Worm (Caenorhabditis elegans) whole organism, L2 larva: ENCODE data around the gene ZK177.1.

Experiments
- F13H6.1 ChIP-seq: sonication (generic microtip); optimal IDR thresholded peaks from 2 replicates; lab custom pipeline; 2016; ENCODE audit warnings: missing genetic modification characterization, missing compliant biosample characterization
- aly-2 ChIP-seq: fragments of 150-350 bp; optimal IDR thresholded peaks from 2 replicates; lab custom pipeline; 2014; ENCODE audit warnings: missing biosample characterization, missing genetic modification characterization
- ama-1 ChIP-seq: fragments of 150-350 bp; optimal IDR thresholded peaks from 2 replicates; lab custom pipeline; 2018; ENCODE audit warnings: inconsistent platforms
- lin-39 ChIP-seq: fragments of 150-350 bp; optimal IDR thresholded peaks from 2 replicates; lab custom pipeline; 2014; ENCODE audit warnings: missing biosample characterization, missing genetic modification reagents, missing genetic modification characterization
- lsy-2 ChIP-seq, 2 experiments: fragments of 150-350 bp in 1 of 2; sonication (generic microtip) in 1 of 2; optimal IDR thresholded peaks; 2 replicates each; lab custom pipeline; 2014 to 2017; ENCODE audit warnings: missing biosample characterization in 2 of 2, missing genetic modification characterization in 2 of 2
- nhr-12 ChIP-seq: fragments of 150-350 bp; optimal IDR thresholded peaks from 2 replicates; lab custom pipeline; 2014; ENCODE audit warnings: missing biosample characterization, missing genetic modification characterization
- snpc-4 ChIP-seq: fragments of 150-350 bp; optimal IDR thresholded peaks from 2 replicates; lab custom pipeline; 2014; ENCODE audit warnings: missing biosample characterization, missing genetic modification characterization
- ztf-11 ChIP-seq: sonication (generic microtip); optimal IDR thresholded peaks from 2 replicates; lab custom pipeline; 2017; ENCODE audit warnings: missing biosample characterization, missing genetic modification characterization
- ztf-4 ChIP-seq: fragments of 150-350 bp; optimal IDR thresholded peaks from 2 replicates; lab custom pipeline; 2014; ENCODE audit warnings: missing biosample characterization, missing genetic modification characterization

DNA sequence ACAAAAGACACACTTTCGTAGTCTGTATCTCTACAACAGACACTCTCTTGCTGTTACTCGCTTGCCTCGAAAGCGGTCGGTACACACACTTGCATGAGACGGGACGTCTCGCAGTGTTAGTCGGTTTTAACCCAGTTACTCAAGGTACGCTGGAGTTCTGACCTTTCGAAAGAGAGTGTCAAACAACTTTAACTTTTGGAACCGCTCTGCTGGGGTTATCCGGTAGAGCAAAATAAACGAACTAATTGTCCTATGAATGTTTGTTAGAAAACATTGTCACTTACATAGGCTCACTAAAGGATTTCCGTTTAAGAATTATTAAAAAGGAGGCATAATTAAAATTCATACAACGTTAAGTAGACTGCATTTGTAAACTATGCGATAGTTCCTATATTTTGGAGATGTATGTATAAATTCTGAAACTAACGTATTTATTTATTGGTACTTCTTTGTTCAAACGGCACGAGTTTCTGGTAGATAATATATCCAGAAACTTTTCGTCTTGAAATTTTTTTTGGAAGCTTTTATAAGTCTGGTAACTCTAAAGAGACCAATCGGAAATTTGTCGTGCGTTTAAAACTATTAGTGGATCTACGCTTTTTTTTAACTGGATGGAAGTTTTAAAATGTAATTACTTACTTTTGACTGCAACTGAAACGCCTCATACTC, 15.7 kb downstream of the ZK177.1 start:
- TF ChIP-seq ztf-11 (tag; lab: Kevin White, UChicago) (peak; percentile 62), ama-1 (lab: Kevin White, UChicago) (peak; percentile 100), F13H6.1 (peak; percentile 98), lsy-2 (tag; optimal IDR thresholded peaks at IDR 0.05; lab: Kevin White, UChicago) (peak; percentile 94 to 97), snpc-4 (tag; lab: Kevin White, UChicago) (peak; percentile 100), ztf-4 (peak; percentile 99), nhr-12 (tag; lab: Kevin White, UChicago) (peak; percentile 74), aly-2 (tag; lab: Kevin White, UChicago) (peak; percentile 100), lin-39 (tag; lab: Kevin White, UChicago) (peak; percentile 91)
